Worm (Caenorhabditis elegans) whole organism, young adult: ENCODE results near the gene C02E7.7.

ENCODE experiments used
- D2030.7 ChIP-seq: fragments of 200-800 bp; sonication (Bioruptor generic); IDR thresholded peaks from 2 replicates; pipeline ENCODE4 v1.3.6; 2022; ENCODE audit warnings: missing genetic modification reagents, missing genetic modification characterization, missing compliant biosample characterization
- F10E7.11 ChIP-seq: sonication (generic microtip); optimal IDR thresholded peaks from 2 replicates; lab custom pipeline; 2017; ENCODE audit warnings: mild to moderate bottlenecking, missing genetic modification characterization, moderate library complexity, missing compliant biosample characterization
- F49E8.2 ChIP-seq: sonication (generic microtip); optimal IDR thresholded peaks from 3 replicates; lab custom pipeline; 2017; ENCODE audit warnings: missing genetic modification characterization, mild to moderate bottlenecking, missing compliant biosample characterization, antibody characterized with exemption, moderate library complexity; ENCODE audit not compliant: insufficient read depth
- F52B5.7 ChIP-seq: sonication (generic microtip); optimal IDR thresholded peaks from 2 replicates; lab custom pipeline; 2016; ENCODE audit warnings: mild to moderate bottlenecking, missing genetic modification characterization, missing compliant biosample characterization
- T26A5.8 ChIP-seq: sonication (generic microtip); optimal IDR thresholded peaks from 2 replicates; lab custom pipeline; 2016; ENCODE audit warnings: missing genetic modification characterization, missing compliant biosample characterization
- Y67H2A.10 ChIP-seq: fragments of 200-800 bp; sonication (Bioruptor generic); conservative IDR thresholded peaks from 2 replicates; pipeline ENCODE4 v1.3.6; 2022; ENCODE audit warnings: missing genetic modification reagents, missing genetic modification characterization, missing compliant biosample characterization
- Y95B8A.8 ChIP-seq: fragments of 200-800 bp; sonication (Bioruptor generic); IDR thresholded peaks from 2 replicates; pipeline ENCODE4 v1.3.6; 2022; ENCODE audit warnings: missing genetic modification reagents, missing genetic modification characterization, missing compliant biosample characterization
- attf-3 ChIP-seq: fragments of 200-800 bp; sonication (Bioruptor generic); conservative IDR thresholded peaks from 2 replicates; pipeline ENCODE4 v1.3.6; 2022; ENCODE audit warnings: missing genetic modification reagents, missing genetic modification characterization, missing compliant biosample characterization
- attf-5 ChIP-seq: fragments of 200-800 bp; sonication (Bioruptor generic); optimal IDR thresholded peaks from 2 replicates; lab custom pipeline; 2018; ENCODE audit warnings: mild to moderate bottlenecking, missing genetic modification characterization, missing compliant biosample characterization
- bed-2 ChIP-seq: fragments of 200-800 bp; sonication (Bioruptor generic); IDR thresholded peaks from 2 replicates; pipeline ENCODE4 v1.3.6; 2022; ENCODE audit warnings: missing genetic modification reagents, missing genetic modification characterization, missing compliant biosample characterization
- cebp-1 ChIP-seq, 2 experiments: fragments of 200-800 bp in 1 of 2; sonication (Bioruptor generic) in 1 of 2; sonication (generic microtip) in 1 of 2; IDR thresholded peaks in 1 of 2; optimal IDR thresholded peaks in 1 of 2; 2 replicates each; pipeline versions ENCODE4 v1.3.6 to Lab custom; 2017 to 2022; ENCODE audit warnings: missing compliant biosample characterization in 2 of 2, missing genetic modification characterization in 2 of 2, mild to moderate bottlenecking in 1 of 2, missing genetic modification reagents in 1 of 2, moderate library complexity in 1 of 2
- cebp-2 ChIP-seq: fragments of 200-800 bp; sonication (Bioruptor generic); IDR thresholded peaks from 2 replicates; pipeline ENCODE4 v1.3.6; 2022; ENCODE audit warnings: missing genetic modification characterization, missing compliant biosample characterization
- ceh-27 ChIP-seq: fragments of 200-800 bp; sonication (Bioruptor generic); optimal IDR thresholded peaks from 2 replicates; lab custom pipeline; 2018; ENCODE audit warnings: mild to moderate bottlenecking, missing genetic modification characterization, moderate library complexity, missing compliant biosample characterization
- chd-7 ChIP-seq: sonication (generic microtip); optimal IDR thresholded peaks from 2 replicates; lab custom pipeline; 2016; ENCODE audit warnings: mild to moderate bottlenecking, missing genetic modification characterization, moderate library complexity, missing compliant biosample characterization
- die-1 ChIP-seq: sonication (generic microtip); optimal IDR thresholded peaks from 2 replicates; lab custom pipeline; 2016; ENCODE audit warnings: missing genotype, mild to moderate bottlenecking, missing genetic modification characterization, missing compliant biosample characterization
- dox-1 ChIP-seq: fragments of 200-800 bp; sonication (Bioruptor generic); IDR thresholded peaks from 2 replicates; pipeline ENCODE4 v1.3.6; 2022; ENCODE audit warnings: missing genetic modification reagents, missing genetic modification characterization, missing compliant biosample characterization
- fkh-3 ChIP-seq: sonication (generic microtip); optimal IDR thresholded peaks from 2 replicates; lab custom pipeline; 2016; ENCODE audit warnings: mild to moderate bottlenecking, missing genetic modification characterization, missing compliant biosample characterization
- him-1 ChIP-seq: sonication (generic microtip); optimal IDR thresholded peaks from 2 replicates; lab custom pipeline; 2016; ENCODE audit warnings: missing genotype, missing genetic modification reagents, missing genetic modification characterization, missing compliant biosample characterization
- hmg-1.2 ChIP-seq: fragments of 200-800 bp; sonication (Bioruptor generic); IDR thresholded peaks from 2 replicates; pipeline ENCODE4 v1.3.6; 2022; ENCODE audit warnings: missing genetic modification reagents, missing genetic modification characterization, missing compliant biosample characterization
- hsf-1 ChIP-seq: fragments of 200-800 bp; sonication (Bioruptor generic); IDR thresholded peaks from 2 replicates; pipeline ENCODE4 v1.3.6; 2022; ENCODE audit warnings: missing genetic modification reagents, missing genetic modification characterization, missing compliant biosample characterization
- lag-1 ChIP-seq: fragments of 200-800 bp; sonication (Bioruptor generic); IDR thresholded peaks from 2 replicates; pipeline ENCODE4 v1.3.6; 2022; ENCODE audit warnings: missing genetic modification reagents, missing genetic modification characterization, missing compliant biosample characterization
- let-607 ChIP-seq, 2 experiments: fragments of 200-800 bp in 1 of 2; sonication (Bioruptor generic) in 1 of 2; sonication (generic microtip) in 1 of 2; optimal IDR thresholded peaks; 2 replicates each; lab custom pipeline; 2016 to 2018; ENCODE audit warnings: mild to moderate bottlenecking in 2 of 2, missing compliant biosample characterization in 2 of 2, missing genetic modification characterization in 2 of 2, moderate library complexity in 2 of 2, missing genotype in 1 of 2
- lin-26 ChIP-seq: fragments of 200-800 bp; sonication (Bioruptor generic); IDR thresholded peaks from 2 replicates; pipeline ENCODE4 v1.3.6; 2022; ENCODE audit warnings: missing genetic modification reagents, missing genetic modification characterization, missing compliant biosample characterization
- lir-1 ChIP-seq: fragments of 200-800 bp; sonication (Bioruptor generic); conservative IDR thresholded peaks from 2 replicates; pipeline ENCODE4 v1.3.6; 2022; ENCODE audit warnings: missing genetic modification reagents, missing genetic modification characterization, missing compliant biosample characterization
- lsl-1 ChIP-seq: fragments of 200-800 bp; sonication (Bioruptor generic); optimal IDR thresholded peaks from 2 replicates; lab custom pipeline; 2018; ENCODE audit warnings: mild to moderate bottlenecking, missing genetic modification characterization, moderate library complexity, missing compliant biosample characterization
- lsy-27 ChIP-seq: sonication (generic microtip); optimal IDR thresholded peaks from 2 replicates; lab custom pipeline; 2017; ENCODE audit warnings: missing genetic modification characterization, mild to moderate bottlenecking, missing compliant biosample characterization, antibody characterized with exemption, missing genotype, borderline replicate concordance; ENCODE audit not compliant: insufficient read depth
- madf-6 ChIP-seq: fragments of 200-800 bp; sonication (Bioruptor generic); IDR thresholded peaks from 2 replicates; pipeline ENCODE4 v1.3.6; 2022; ENCODE audit warnings: missing genetic modification reagents, missing genetic modification characterization, missing compliant biosample characterization
- nfya-2 ChIP-seq: fragments of 200-800 bp; sonication (Bioruptor generic); IDR thresholded peaks from 2 replicates; pipeline ENCODE4 v1.3.6; 2022; ENCODE audit warnings: missing genetic modification reagents, missing genetic modification characterization, missing compliant biosample characterization
- nfyb-1 ChIP-seq: fragments of 200-800 bp; sonication (Bioruptor generic); IDR thresholded peaks from 2 replicates; pipeline ENCODE4 v1.3.6; 2022; ENCODE audit warnings: missing genetic modification reagents, missing genetic modification characterization, missing compliant biosample characterization
- nhr-120 ChIP-seq: fragments of 200-800 bp; sonication (Bioruptor generic); IDR thresholded peaks from 2 replicates; pipeline ENCODE4 v1.3.6; 2022; ENCODE audit warnings: missing genetic modification characterization, missing compliant biosample characterization
- nhr-27 ChIP-seq: fragments of 200-800 bp; sonication (Bioruptor generic); optimal IDR thresholded peaks from 2 replicates; lab custom pipeline; 2018; ENCODE audit warnings: mild to moderate bottlenecking, missing genetic modification characterization, moderate library complexity, missing compliant biosample characterization
- pbrm-1 ChIP-seq: fragments of 200-800 bp; sonication (Bioruptor generic); IDR thresholded peaks from 2 replicates; pipeline ENCODE4 v1.3.6; 2022; ENCODE audit warnings: missing genetic modification reagents, missing genetic modification characterization, missing compliant biosample characterization
- rcor-1 ChIP-seq: fragments of 200-800 bp; sonication (Bioruptor generic); IDR thresholded peaks from 2 replicates; pipeline ENCODE4 v1.3.6; 2022; ENCODE audit warnings: missing genetic modification reagents, missing genetic modification characterization, missing compliant biosample characterization
- unc-130 ChIP-seq: sonication (generic microtip); optimal IDR thresholded peaks from 2 replicates; lab custom pipeline; 2016; ENCODE audit warnings: missing genetic modification reagents, missing genetic modification characterization, missing compliant biosample characterization
- ztf-18 ChIP-seq: sonication (generic microtip); optimal IDR thresholded peaks from 2 replicates; lab custom pipeline; 2016; ENCODE audit warnings: missing genotype, mild to moderate bottlenecking, missing genetic modification characterization, missing compliant biosample characterization
- ztf-22 ChIP-seq: fragments of 200-800 bp; sonication (Bioruptor generic); optimal IDR thresholded peaks from 2 replicates; lab custom pipeline; 2018; ENCODE audit warnings: mild to moderate bottlenecking, missing genetic modification characterization, moderate library complexity, missing compliant biosample characterization
- ztf-26 ChIP-seq: sonication (generic microtip); optimal IDR thresholded peaks from 2 replicates; lab custom pipeline; 2017; ENCODE audit warnings: missing genetic modification characterization, missing compliant biosample characterization
- ztf-3 ChIP-seq: fragments of 200-800 bp; sonication (Bioruptor generic); optimal IDR thresholded peaks from 2 replicates; lab custom pipeline; 2018; ENCODE audit warnings: mild to moderate bottlenecking, missing genetic modification characterization, missing compliant biosample characterization
- ztf-6 ChIP-seq: fragments of 200-800 bp; sonication (Bioruptor generic); IDR thresholded peaks from 2 replicates; pipeline ENCODE4 v1.3.6; 2022; ENCODE audit warnings: missing genetic modification reagents, missing genetic modification characterization, missing compliant biosample characterization

C02E7.7 gene

DNA sequence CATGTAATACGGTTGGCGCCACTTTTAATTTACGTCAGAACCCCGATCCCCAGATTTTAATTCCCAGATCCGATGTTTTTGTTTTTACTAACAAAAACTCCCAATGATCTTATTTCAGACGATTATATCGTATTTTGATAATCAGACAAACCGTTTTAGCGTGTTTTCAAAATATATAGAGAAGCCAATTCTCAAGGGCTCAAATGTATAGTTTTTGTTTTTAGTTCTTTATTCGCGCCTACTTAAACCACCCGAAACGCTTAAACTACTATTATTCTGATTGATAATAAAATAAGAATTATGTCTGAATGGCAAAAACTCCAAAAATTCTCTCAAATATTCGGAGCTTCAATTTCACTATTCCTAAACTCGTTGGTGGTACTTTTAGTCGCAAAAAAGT lies 38.2 kb upstream of the C02E7.7 start, which contains the start of gene str-208:
TSS of gene str-208 (plus strand) at position 301 of the 400 bp plus-strand sequence.
- TF ChIP-seq hsf-1 (GFP tag; lab: Robert Waterston, UW): no peak
- no peak for TF ChIP-seq ztf-26 (tag; lab: Kevin White, UChicago)
- no peak for TF ChIP-seq F52B5.7 (tag; lab: Kevin White, UChicago)
- TF ChIP-seq ztf-3 (GFP tag; lab: Kevin White, UChicago): no peak
- TF ChIP-seq Y67H2A.10 (GFP tag; lab: Robert Waterston, UW): no peak
- no peak for TF ChIP-seq attf-5 (GFP tag; lab: Kevin White, UChicago)
- TF ChIP-seq die-1 (tag; lab: Kevin White, UChicago): no peak

- TF ChIP-seq nhr-27 (no peak), unc-130 (no peak), Y67H2A.10 (GFP tag; lab: Robert Waterston, UW) (no peak), rcor-1 (no peak), ceh-27 (GFP tag; lab: Kevin White, UChicago) (no peak)
- TF ChIP-seq, all 124 proteins: peak for 0
Observed at ce11 chrV:4951434-4951833, 33.1 kb upstream of the C02E7.7 start, which contains the start of gene str-207. str-207 (plus strand) TSS chrV:4951734.

- TF ChIP-seq chd-7 (tag; lab: Kevin White, UChicago) (no peak), pbrm-1 (no peak), let-607 (tag; optimal IDR thresholded peaks at IDR 0.05; lab: Kevin White, UChicago) (no peak), nfya-2 (GFP tag; lab: Robert Waterston, UW) (no peak), nfyb-1 (GFP tag; lab: Robert Waterston, UW) (no peak), attf-3 (GFP tag; lab: Robert Waterston, UW) (no peak), Y67H2A.10 (GFP tag; lab: Robert Waterston, UW) (no peak), lsl-1 (GFP tag; lab: Kevin White, UChicago) (no peak), rcor-1 (no peak), ztf-22 (no peak), F49E8.2 (no peak), lag-1 (GFP tag; lab: Robert Waterston, UW) (no peak), dox-1 (GFP tag; lab: Robert Waterston, UW) (no peak), bed-2 (GFP tag; lab: Robert Waterston, UW) (no peak), ztf-18 (tag; lab: Kevin White, UChicago) (no peak), Y95B8A.8 (no peak), lsy-27 (tag; lab: Kevin White, UChicago) (no peak), madf-6 (GFP tag; lab: Robert Waterston, UW) (no peak), cebp-1 (GFP tag; IDR thresholded peaks at IDR 0.05; lab: Robert Waterston, UW) (no peak), cebp-1 (tag; optimal IDR thresholded peaks at IDR 0.05; lab: Kevin White, UChicago) (no peak)
Observed at ce11 chrV:4948635-4949034, 30.3 kb upstream of the C02E7.7 start, which contains the start of gene str-209. str-209 (plus strand) TSS chrV:4948935.

DNA sequence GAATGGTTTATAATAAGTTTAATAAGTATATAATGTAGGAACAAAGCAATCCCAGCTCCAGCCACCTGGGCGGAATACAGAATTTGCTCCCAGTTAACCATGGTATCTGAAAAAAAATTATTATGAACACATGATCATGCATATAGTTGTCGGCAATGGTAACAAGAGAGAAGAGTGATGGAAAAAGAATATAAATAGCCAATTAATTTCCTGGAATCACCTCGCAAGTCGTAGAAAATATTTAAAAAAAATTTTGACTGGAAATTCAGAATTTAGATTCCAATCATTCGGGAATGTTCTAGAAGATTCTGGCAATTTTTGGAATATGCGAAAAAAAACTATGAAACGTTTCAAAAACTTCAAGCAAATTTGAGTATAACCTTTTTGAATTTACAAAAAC lies 25.8 kb upstream of the C02E7.7 start, which contains the start of gene str-211:
TSS of gene str-211 (minus strand) at position 101 of the 400 bp plus-strand sequence.
- no peak for TF ChIP-seq fkh-3 (tag; lab: Kevin White, UChicago)
- no peak for TF ChIP-seq cebp-2 (GFP tag; lab: Robert Waterston, UW)

DNA sequence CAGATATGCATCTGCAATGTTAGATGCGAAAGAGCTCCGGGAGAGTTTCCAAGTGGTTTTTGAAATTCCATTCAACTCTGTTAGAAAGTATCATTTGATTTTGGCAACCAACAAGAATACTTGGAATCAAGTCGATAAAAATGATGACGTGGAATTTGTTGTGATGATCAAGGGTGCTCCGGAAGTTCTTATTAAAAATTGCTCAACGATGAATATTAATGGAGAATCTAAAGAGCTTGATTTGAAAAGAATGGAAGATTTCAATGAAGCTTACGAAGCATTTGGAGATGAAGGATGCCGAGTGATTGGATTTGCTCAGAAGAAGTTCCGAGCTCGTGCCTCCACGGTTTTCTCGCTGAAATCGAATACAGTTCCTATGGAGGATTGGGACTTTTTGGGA lies 19.0 kb upstream of the C02E7.7 start:
- TF ChIP-seq nhr-120 (GFP tag; lab: Robert Waterston, UW) (no peak), hmg-1.2 (GFP tag; lab: Robert Waterston, UW) (no peak), dox-1 (GFP tag; lab: Robert Waterston, UW) (no peak), lin-26 (GFP tag; lab: Robert Waterston, UW) (no peak), F10E7.11 (no peak), ceh-27 (GFP tag; lab: Kevin White, UChicago) (no peak), him-1 (tag; lab: Kevin White, UChicago) (no peak), T26A5.8 (tag; lab: Kevin White, UChicago) (no peak), let-607 (tag; optimal IDR thresholded peaks at IDR 0.05; lab: Kevin White, UChicago) (no peak), nfya-2 (GFP tag; lab: Robert Waterston, UW) (no peak), F49E8.2 (no peak), fkh-3 (tag; lab: Kevin White, UChicago) (no peak), D2030.7 (GFP tag; lab: Robert Waterston, UW) (no peak), ztf-6 (GFP tag; lab: Robert Waterston, UW) (no peak), lir-1 (no peak)
